Worm (Caenorhabditis elegans): ENCODE measurements around the gene C46E10.8.

The C46E10.8 gene

DNA sequence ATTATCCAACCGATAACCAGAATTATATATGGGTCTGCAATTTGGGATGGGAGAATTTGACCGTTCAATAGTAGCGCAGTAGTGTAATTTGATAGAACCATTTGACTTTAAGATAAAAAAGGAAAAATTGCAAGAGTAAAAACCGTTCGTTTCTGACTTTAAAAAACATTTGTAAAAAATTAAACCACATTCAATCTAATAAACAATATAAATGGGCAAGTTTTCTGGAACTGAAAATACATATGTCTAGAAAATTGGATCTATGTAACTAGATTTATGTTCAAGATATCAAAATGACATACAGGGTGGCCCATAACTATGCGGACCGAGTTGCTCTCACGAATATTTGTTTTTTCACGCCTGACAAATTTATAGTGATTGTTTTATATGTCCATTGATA is 33.2 kb downstream of the C46E10.8 start, which contains the start of gene srx-102:
Gene srx-102 (minus strand): TSS at position 101 of the 400 bp plus-strand sequence.
- no peak for TF ChIP-seq dao-5 (tag; optimal IDR thresholded peaks at IDR 0.05)
- TF ChIP-seq him-1 (tag; optimal IDR thresholded peaks at IDR 0.05) = no peak
- TF ChIP-seq W03F9.2 (tag; optimal IDR thresholded peaks at IDR 0.05) = no peak

DNA sequence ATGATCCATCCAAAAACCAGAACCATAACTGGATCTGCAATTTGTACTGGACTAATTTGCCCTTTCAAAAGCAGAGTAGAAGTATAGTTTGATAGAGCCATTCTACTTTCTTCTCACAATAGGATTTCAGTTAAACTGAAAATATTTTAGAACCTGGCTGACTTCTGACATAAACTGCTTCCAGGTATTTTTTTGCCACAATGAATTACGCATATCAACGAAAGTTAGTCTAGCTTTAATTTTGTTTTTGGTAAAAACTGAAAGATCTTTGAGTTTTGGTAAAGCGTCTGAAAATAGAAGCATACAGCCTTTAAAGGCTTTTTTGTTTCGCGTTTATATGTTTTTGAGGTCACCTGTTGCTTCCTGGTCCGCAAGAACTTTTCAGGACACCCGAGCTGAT is 37.2 kb downstream of the C46E10.8 start, which contains the start of gene srx-101:
Gene srx-101 (minus strand): TSS at position 101 of the 400 bp plus-strand sequence.
- TF ChIP-seq W03F9.2 (tag; optimal IDR thresholded peaks at IDR 0.05) = no peak
- TF ChIP-seq dao-5 (tag; optimal IDR thresholded peaks at IDR 0.05) = no peak

DNA sequence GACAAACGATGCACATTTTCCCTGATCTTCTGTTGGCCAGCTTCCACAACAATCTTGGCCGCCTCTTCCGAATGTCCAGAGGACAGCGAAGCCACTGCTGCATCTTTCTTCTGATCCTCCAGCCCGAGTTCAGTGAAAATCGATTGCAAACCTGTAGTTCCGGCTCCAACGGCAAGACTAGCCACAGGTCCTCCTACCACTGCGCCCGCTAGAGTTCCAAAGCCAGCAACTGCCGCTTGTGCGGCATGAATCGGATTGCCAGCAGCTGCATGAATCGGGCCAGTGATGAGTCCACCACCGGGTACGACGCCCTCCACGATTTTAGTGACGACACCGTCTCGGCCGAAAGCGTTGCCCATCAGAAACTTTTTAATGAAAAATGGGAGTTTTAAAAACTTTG is 39.6 kb downstream of the C46E10.8 start, which contains the start of gene ifas-1:
Gene ifas-1 (minus strand): TSS at position 387 of the 400 bp plus-strand sequence.
- TF ChIP-seq him-1 (tag; optimal IDR thresholded peaks at IDR 0.05) (no peak), dao-5 (tag; optimal IDR thresholded peaks at IDR 0.05) (no peak), W03F9.2 (tag; optimal IDR thresholded peaks at IDR 0.05) (no peak)

DNA sequence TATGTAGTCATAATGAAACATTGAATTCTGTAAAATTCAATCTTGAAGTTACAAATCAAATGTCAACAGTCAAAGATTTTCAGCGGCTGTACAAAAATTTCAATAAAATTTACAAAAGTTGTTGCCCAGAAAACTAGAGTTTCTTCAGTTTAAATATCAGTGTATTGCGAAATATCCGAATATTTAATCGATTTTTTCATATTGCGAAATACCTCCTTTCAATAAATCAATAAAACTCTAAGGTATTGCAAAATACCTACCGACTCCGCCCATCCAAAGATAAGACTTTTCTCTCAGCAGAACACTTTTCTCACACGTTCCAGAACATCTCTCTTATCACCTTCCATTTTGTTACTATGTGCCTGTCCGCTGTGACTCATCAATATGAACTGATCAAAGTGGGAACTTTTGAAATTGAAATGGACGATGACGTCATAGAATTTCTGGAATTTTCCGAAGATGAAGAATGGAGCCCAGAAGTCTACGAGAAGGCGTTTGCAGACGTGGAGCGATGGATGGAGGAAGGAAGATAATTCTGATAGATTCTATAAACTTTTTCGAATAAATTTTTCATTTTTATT is 43.3 kb downstream of the C46E10.8 start:
- TF ChIP-seq him-1 (tag; optimal IDR thresholded peaks at IDR 0.05) = no peak

DNA sequence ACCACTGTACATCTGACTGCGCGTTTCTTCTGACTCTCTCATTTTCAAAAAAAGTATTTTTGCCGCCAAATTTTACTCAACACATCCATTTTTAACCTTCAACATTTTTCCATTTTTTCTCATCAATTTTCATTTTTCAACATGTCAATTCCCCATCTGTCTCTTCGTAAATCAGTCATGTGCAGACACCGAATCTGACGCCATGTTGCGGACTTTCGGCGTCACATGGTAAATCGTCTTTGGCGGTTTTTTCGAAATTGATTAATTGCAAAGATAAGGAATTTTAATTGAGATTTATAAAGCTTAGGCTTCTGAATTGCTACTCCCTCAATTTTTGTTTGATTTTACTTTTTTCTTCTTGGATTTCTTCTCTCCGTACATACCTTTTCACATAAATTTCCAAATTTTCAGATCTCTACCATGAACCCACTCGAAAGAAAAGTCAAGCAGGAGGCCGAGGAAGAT is 45.1 kb downstream of the C46E10.8 start, which contains the start of gene F19B10.1:
Gene F19B10.1 (plus strand): TSS at position 415 of the 465 bp plus-strand sequence.
- TF ChIP-seq him-1 (tag; optimal IDR thresholded peaks at IDR 0.05) = no peak
- TF ChIP-seq W03F9.2 (tag; optimal IDR thresholded peaks at IDR 0.05) = peak; percentile 67
- no peak for TF ChIP-seq dao-5 (tag; optimal IDR thresholded peaks at IDR 0.05)

DNA sequence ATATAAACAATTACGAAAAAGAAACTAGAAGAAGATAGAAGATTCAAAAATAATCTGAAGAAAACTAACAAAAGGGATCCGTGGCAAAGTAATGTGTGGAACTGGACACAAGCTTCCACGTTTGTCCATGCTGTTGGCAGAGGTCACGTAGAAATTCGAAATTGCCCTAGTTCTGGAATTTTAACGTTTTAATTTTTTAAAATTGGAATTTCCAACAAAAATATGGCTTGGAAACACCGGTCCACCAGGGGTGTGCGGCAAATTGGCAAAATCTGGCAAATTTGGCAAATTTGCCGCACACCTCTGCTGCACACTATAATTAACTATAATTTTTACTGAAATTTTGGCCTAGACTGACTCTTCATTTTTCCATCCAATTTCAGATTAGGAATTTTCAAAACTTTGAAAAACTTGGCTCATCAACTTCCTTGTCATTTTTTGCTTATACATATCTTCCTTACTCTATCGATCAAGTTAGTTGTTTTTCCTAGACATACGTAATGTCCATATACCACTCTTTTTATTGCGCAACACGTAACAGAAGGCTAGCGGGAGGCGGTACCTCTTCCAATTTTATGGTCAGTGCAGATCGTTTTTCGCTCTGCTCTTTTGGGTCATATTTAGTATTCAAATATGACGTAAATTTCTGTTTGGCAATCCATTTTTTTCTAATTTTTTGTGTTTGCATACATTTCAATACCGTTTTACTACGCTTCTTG is 46.4 kb downstream of the C46E10.8 start, which contains the start of gene F19B10.10:
Gene F19B10.10 (minus strand): TSS at position 51 of the 719 bp plus-strand sequence.
- no peak for TF ChIP-seq W03F9.2 (tag; optimal IDR thresholded peaks at IDR 0.05)
- no peak for TF ChIP-seq him-1 (tag; optimal IDR thresholded peaks at IDR 0.05)
- TF ChIP-seq dao-5 (tag; optimal IDR thresholded peaks at IDR 0.05) = no peak

DNA sequence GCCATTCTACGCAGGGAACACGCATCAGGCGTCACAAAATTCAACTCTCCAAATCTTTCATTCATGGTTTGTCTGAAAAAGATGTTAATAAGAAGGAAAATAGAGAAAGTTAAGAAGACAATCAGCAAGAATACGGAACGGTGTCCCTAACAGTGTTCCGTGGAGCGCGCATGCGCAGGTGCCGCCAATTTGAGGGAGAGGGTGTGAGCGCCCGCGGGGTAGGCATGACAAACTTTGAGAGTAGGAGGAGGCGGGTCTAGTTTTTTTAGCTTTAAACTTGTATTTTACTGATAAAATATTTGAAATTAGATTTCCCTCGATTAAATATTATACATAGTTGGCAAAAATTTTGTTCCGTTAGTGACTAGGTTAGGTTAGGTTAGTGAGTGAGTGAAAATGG is 47.5 kb downstream of the C46E10.8 start:
- TF ChIP-seq him-1 (tag; optimal IDR thresholded peaks at IDR 0.05) (no peak), dao-5 (tag; optimal IDR thresholded peaks at IDR 0.05) (no peak)

DNA sequence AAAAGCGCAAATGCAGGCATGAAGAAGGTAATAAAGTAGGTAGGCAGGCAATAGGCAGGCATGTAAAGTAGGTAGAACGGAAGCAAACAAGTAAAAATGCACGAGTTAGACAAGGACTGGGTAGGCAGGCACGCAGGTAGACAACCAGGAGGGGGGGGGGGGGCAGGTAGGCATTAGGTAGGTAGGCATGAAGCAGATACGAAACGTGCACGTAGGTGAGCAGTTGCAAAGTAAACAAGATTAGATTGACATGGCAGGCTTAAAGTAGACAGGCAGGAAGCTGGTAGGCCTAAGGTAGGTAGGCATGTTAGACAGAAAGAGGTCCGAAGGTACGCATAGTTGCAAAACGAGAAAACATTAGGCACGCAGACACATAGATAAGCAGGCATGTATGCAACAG is 48.9 kb downstream of the C46E10.8 start:
- TF ChIP-seq W03F9.2 (tag; optimal IDR thresholded peaks at IDR 0.05) (no peak), him-1 (tag; optimal IDR thresholded peaks at IDR 0.05) (no peak), dao-5 (tag; optimal IDR thresholded peaks at IDR 0.05) (no peak)
